Worm (Caenorhabditis elegans): Measurements from ENCODE around the gene col-143.
A peak's percentile ranks its signal among the peaks of the same experiment; 100 is the strongest.

The col-143 gene

ce11 chrV:6796264-6796663 lies 39.2 kb upstream of the col-143 start:
- no peak for TF ChIP-seq mab-5 (tag; optimal IDR thresholded peaks at IDR 0.05)
- peak; percentile 7 for TF ChIP-seq C34F6.9 (tag; optimal IDR thresholded peaks at IDR 0.05)
- TF ChIP-seq crh-2 (tag; optimal IDR thresholded peaks at IDR 0.05) = peak; percentile 83

- TF ChIP-seq peb-1 (tag; optimal IDR thresholded peaks at IDR 0.05) = no peak
- peak; percentile 31 for TF ChIP-seq crh-2 (tag; optimal IDR thresholded peaks at IDR 0.05)
- TF ChIP-seq F13H6.1 (tag; optimal IDR thresholded peaks at IDR 0.05) = peak; percentile 38
- TF ChIP-seq sma-9 (GFP tag; optimal IDR thresholded peaks at IDR 0.05) = peak; percentile 56
- TF ChIP-seq sma-9 (tag; optimal IDR thresholded peaks at IDR 0.05) = no peak
- TF ChIP-seq mbf-1 (tag; optimal IDR thresholded peaks at IDR 0.05) = no peak
- no peak for TF ChIP-seq skn-1 (tag; optimal IDR thresholded peaks at IDR 0.05)
- peak in 1 of 2 experiments; percentile 50 for TF ChIP-seq lsy-2 (tag; optimal IDR thresholded peaks at IDR 0.05)
- TF ChIP-seq dmd-4 (tag; optimal IDR thresholded peaks at IDR 0.05) = no peak
- no peak for TF ChIP-seq ZK546.5 (tag; optimal IDR thresholded peaks at IDR 0.05)
- TF ChIP-seq C34F6.9 (tag; optimal IDR thresholded peaks at IDR 0.05) = peak; percentile 22
- TF ChIP-seq fos-1 (tag; optimal IDR thresholded peaks at IDR 0.05) = peak; percentile 87
- no peak for TF ChIP-seq elt-3 (tag; optimal IDR thresholded peaks at IDR 0.05)
- peak; percentile 41 for TF ChIP-seq nhr-25 (tag; optimal IDR thresholded peaks at IDR 0.05)
- TF ChIP-seq mab-5 (tag; optimal IDR thresholded peaks at IDR 0.05) = no peak
- TF ChIP-seq nhr-129 (tag; optimal IDR thresholded peaks at IDR 0.05) = peak; percentile 41
- peak in 1 of 2 experiments; percentile 41 for TF ChIP-seq mdl-1 (tag; optimal IDR thresholded peaks at IDR 0.05)
- peak; percentile 65 for TF ChIP-seq unc-55 (GFP tag; optimal IDR thresholded peaks at IDR 0.05)
- TF ChIP-seq sem-4 (tag; optimal IDR thresholded peaks at IDR 0.05) = peak; percentile 28
Measured at ce11 chrV:6796894-6797293, 38.5 kb upstream of the col-143 start.

ce11 chrV:6799564-6799963 lies 35.9 kb upstream of the col-143 start, which contains the start of gene dmsr-9:
Gene dmsr-9, minus strand, starts transcription at chrV:6799664.
- no peak for TF ChIP-seq lin-13 (GFP tag; optimal IDR thresholded peaks at IDR 0.05)

ce11 chrV:6801850-6802249 lies 33.6 kb upstream of the col-143 start, which contains the start of gene dmsr-10:
Gene dmsr-10, minus strand, starts transcription at chrV:6801950.
- TF ChIP-seq sma-3 (GFP tag; optimal IDR thresholded peaks at IDR 0.05) = no peak
- TF ChIP-seq zag-1 (tag; optimal IDR thresholded peaks at IDR 0.05) = no peak
- TF ChIP-seq gmeb-1 (tag; optimal IDR thresholded peaks at IDR 0.05) = no peak
- TF ChIP-seq C34F6.9 (tag; optimal IDR thresholded peaks at IDR 0.05) = no peak
- no peak for TF ChIP-seq egl-27 (tag; optimal IDR thresholded peaks at IDR 0.05)
- no peak for TF ChIP-seq nhr-10 (tag; optimal IDR thresholded peaks at IDR 0.05)
- no peak for TF ChIP-seq crh-2 (tag; optimal IDR thresholded peaks at IDR 0.05)
- TF ChIP-seq ZK546.5 (tag; optimal IDR thresholded peaks at IDR 0.05) = no peak
- no peak for TF ChIP-seq nhr-23 (tag; optimal IDR thresholded peaks at IDR 0.05)
- TF ChIP-seq ceh-82 (tag; optimal IDR thresholded peaks at IDR 0.05) = no peak
- TF ChIP-seq lin-13 (GFP tag; optimal IDR thresholded peaks at IDR 0.05) = no peak
- TF ChIP-seq elt-3 (tag; optimal IDR thresholded peaks at IDR 0.05) = no peak
- no peak for TF ChIP-seq ztf-11 (tag; optimal IDR thresholded peaks at IDR 0.05)
- TF ChIP-seq mdl-1 (tag; optimal IDR thresholded peaks at IDR 0.05) = no peak
- no peak for TF ChIP-seq snpc-4 (tag; optimal IDR thresholded peaks at IDR 0.05)
- TF ChIP-seq nhr-237 (tag; optimal IDR thresholded peaks at IDR 0.05) = no peak
- TF ChIP-seq ceh-16 (tag; optimal IDR thresholded peaks at IDR 0.05) = no peak
- no peak for TF ChIP-seq unc-55 (GFP tag; optimal IDR thresholded peaks at IDR 0.05)
- no peak for TF ChIP-seq lsy-2 (tag; optimal IDR thresholded peaks at IDR 0.05)

ce11 chrV:6803992-6804391 lies 31.4 kb upstream of the col-143 start, which contains the start of gene dmsr-11:
Gene dmsr-11, minus strand, starts transcription at chrV:6804092.
- TF ChIP-seq ZK546.5 (tag; optimal IDR thresholded peaks at IDR 0.05) (no peak), nhr-10 (tag; optimal IDR thresholded peaks at IDR 0.05) (no peak), nhr-77 (tag; optimal IDR thresholded peaks at IDR 0.05) (no peak), nhr-21 (tag; optimal IDR thresholded peaks at IDR 0.05) (no peak), ceh-82 (tag; optimal IDR thresholded peaks at IDR 0.05) (no peak), nhr-237 (tag; optimal IDR thresholded peaks at IDR 0.05) (no peak), nhr-11 (tag; optimal IDR thresholded peaks at IDR 0.05) (no peak), ztf-11 (tag; optimal IDR thresholded peaks at IDR 0.05) (no peak), ama-1 (optimal IDR thresholded peaks at IDR 0.05) (no peak), sem-4 (tag; optimal IDR thresholded peaks at IDR 0.05) (no peak), F13H6.1 (tag; optimal IDR thresholded peaks at IDR 0.05) (no peak), fos-1 (tag; optimal IDR thresholded peaks at IDR 0.05) (no peak), lin-11 (tag; optimal IDR thresholded peaks at IDR 0.05) (no peak), unc-39 (tag; optimal IDR thresholded peaks at IDR 0.05) (no peak), zag-1 (tag; optimal IDR thresholded peaks at IDR 0.05) (no peak)
